Fruit fly (Drosophila melanogaster) whole organism, embryonic: ENCODE results near the gene CG3587.

Experiments
- Aef1 ChIP-seq: fragments of 200-800 bp; sonication (Bioruptor generic); IDR thresholded peaks from 3 replicates; pipeline ENCODE4 v1.3.6; 2022; ENCODE audit warnings: missing biosample characterization, missing genetic modification characterization
- B-H1 ChIP-seq: fragments of 200-800 bp; sonication (Bioruptor generic); IDR thresholded peaks from 3 replicates; pipeline ENCODE4 v1.3.6; 2022; ENCODE audit warnings: missing biosample characterization, missing genetic modification characterization
- Blimp-1 ChIP-seq: fragments of 200-800 bp; sonication (Bioruptor generic); optimal IDR thresholded peaks from 3 replicates; lab custom pipeline; 2018; ENCODE audit warnings: missing biosample characterization, missing genetic modification characterization, mild to moderate bottlenecking, moderate library complexity, missing genetic modification reagents
- Bteb2 ChIP-seq: fragments of 200-800 bp; sonication (Bioruptor generic); optimal IDR thresholded peaks from 2 replicates; lab custom pipeline; 2016; ENCODE audit warnings: missing biosample characterization, missing genetic modification characterization
- CG11456 ChIP-seq: fragments of 200-800 bp; sonication (Bioruptor generic); IDR thresholded peaks from 3 replicates; pipeline ENCODE4 v1.3.6; 2022; ENCODE audit warnings: missing biosample characterization, missing genetic modification characterization
- CG12071 ChIP-seq: fragments of 200-800 bp; sonication (Bioruptor generic); optimal IDR thresholded peaks from 3 replicates; lab custom pipeline; 2018; ENCODE audit warnings: missing biosample characterization, mild to moderate bottlenecking, missing genetic modification characterization
- CG13123 ChIP-seq: fragments of 200-800 bp; sonication (Bioruptor generic); optimal IDR thresholded peaks from 2 replicates; lab custom pipeline; 2016; ENCODE audit warnings: missing biosample characterization, missing genetic modification characterization
- CG14050 ChIP-seq: fragments of 200-800 bp; sonication (Bioruptor generic); IDR thresholded peaks from 3 replicates; pipeline ENCODE4 v1.3.6; 2022; ENCODE audit warnings: missing biosample characterization, missing genetic modification characterization
- CG16863 ChIP-seq: fragments of 200-800 bp; sonication (Bioruptor generic); optimal IDR thresholded peaks from 3 replicates; lab custom pipeline; 2016; ENCODE audit warnings: missing biosample characterization, missing genetic modification characterization
- CG17912 ChIP-seq: fragments of 200-800 bp; sonication (Bioruptor generic); optimal IDR thresholded peaks from 2 replicates; lab custom pipeline; 2018; ENCODE audit warnings: missing biosample characterization, mild to moderate bottlenecking, missing genetic modification characterization
- CG32767 ChIP-seq: fragments of 200-800 bp; sonication (Bioruptor generic); IDR thresholded peaks from 2 replicates; pipeline ENCODE4 v1.3.6; 2022; ENCODE audit warnings: missing biosample characterization, missing genetic modification characterization
- CG32772 ChIP-seq: fragments of 200-800 bp; sonication (Bioruptor generic); IDR thresholded peaks from 2 replicates; pipeline ENCODE4 v1.3.6; 2022; ENCODE audit warnings: missing biosample characterization, missing genetic modification characterization
- CG3847 ChIP-seq: fragments of 200-800 bp; sonication (Bioruptor generic); IDR thresholded peaks from 2 replicates; pipeline ENCODE4 v1.3.6; 2022; ENCODE audit warnings: missing biosample characterization, missing genetic modification characterization
- CG7556 ChIP-seq: fragments of 200-800 bp; sonication (Bioruptor generic); optimal IDR thresholded peaks from 2 replicates; lab custom pipeline; 2017; ENCODE audit warnings: missing biosample characterization, mild to moderate bottlenecking, missing genetic modification characterization
- CG7786 ChIP-seq: fragments of 200-800 bp; sonication (Bioruptor generic); optimal IDR thresholded peaks from 2 replicates; lab custom pipeline; 2016; ENCODE audit warnings: missing biosample characterization, missing genetic modification characterization
- CG7928 ChIP-seq: fragments of 200-800 bp; sonication (Bioruptor generic); optimal IDR thresholded peaks from 2 replicates; lab custom pipeline; 2017; ENCODE audit warnings: missing biosample characterization, mild to moderate bottlenecking, missing genetic modification characterization
- CG9797 ChIP-seq: fragments of 200-800 bp; sonication (Bioruptor generic); optimal IDR thresholded peaks from 3 replicates; lab custom pipeline; 2018; ENCODE audit warnings: missing biosample characterization, mild to moderate bottlenecking, missing genetic modification characterization
- D ChIP-seq, 2 experiments: fragments of 200-800 bp in 1 of 2; fragments of >200 bp in 1 of 2; sonication (Bioruptor generic) in 1 of 2; optimal IDR thresholded peaks; 2 replicates in 1 of 2; 3 replicates in 1 of 2; lab custom pipeline; 2017; ENCODE audit warnings: mild to moderate bottlenecking in 1 of 2, missing biosample characterization in 1 of 2, missing genetic modification characterization in 1 of 2, missing genetic modification reagents in 1 of 2
- Dip2 ChIP-seq: fragments of 200-800 bp; sonication (Bioruptor generic); IDR thresholded peaks from 2 replicates; pipeline ENCODE4 v1.3.6; 2022; ENCODE audit warnings: missing biosample characterization, missing genetic modification characterization
- E2f1 ChIP-seq: fragments of 200-800 bp; sonication (Bioruptor generic); IDR thresholded peaks from 2 replicates; pipeline ENCODE4 v1.3.6; 2022; ENCODE audit warnings: missing biosample characterization, missing genetic modification characterization
- NC2α ChIP-seq: fragments of 200-800 bp; sonication (Bioruptor generic); optimal IDR thresholded peaks from 2 replicates; lab custom pipeline; 2016; ENCODE audit warnings: missing biosample characterization, missing genetic modification characterization
- Xrp1 ChIP-seq: fragments of 200-800 bp; sonication (Bioruptor generic); IDR thresholded peaks from 2 replicates; pipeline ENCODE4 v1.3.6; 2022; ENCODE audit warnings: missing biosample characterization, missing genetic modification characterization
- al ChIP-seq: fragments of 200-800 bp; sonication (Bioruptor generic); IDR thresholded peaks from 2 replicates; pipeline ENCODE4 v1.3.6; 2022; ENCODE audit warnings: missing biosample characterization, missing genetic modification characterization
- chm ChIP-seq: fragments of 200-800 bp; sonication (Bioruptor generic); IDR thresholded peaks from 2 replicates; pipeline ENCODE4 v1.3.6; 2022; ENCODE audit warnings: missing biosample characterization, missing genetic modification characterization
- ci ChIP-seq: fragments of 200-800 bp; sonication (Bioruptor generic); IDR thresholded peaks from 3 replicates; pipeline ENCODE4 v1.3.6; 2022; ENCODE audit warnings: missing biosample characterization, missing genetic modification characterization
- crol ChIP-seq: fragments of 200-800 bp; sonication (Bioruptor generic); IDR thresholded peaks from 2 replicates; pipeline ENCODE4 v1.3.6; 2022; ENCODE audit warnings: missing biosample characterization, missing genetic modification characterization
- danr ChIP-seq: fragments of 200-800 bp; sonication (Bioruptor generic); IDR thresholded peaks from 2 replicates; pipeline ENCODE4 v1.3.6; 2022; ENCODE audit warnings: missing biosample characterization, missing genetic modification characterization
- dm ChIP-seq: fragments of 200-800 bp; sonication (Bioruptor generic); optimal IDR thresholded peaks from 3 replicates; lab custom pipeline; 2016; ENCODE audit warnings: missing biosample characterization, missing genetic modification characterization
- dpn ChIP-seq, 2 experiments: fragments of 200-800 bp; sonication (Bioruptor generic); optimal IDR thresholded peaks; 3 replicates each; lab custom pipeline; 2016; ENCODE audit warnings: missing biosample characterization in 2 of 2, missing genetic modification characterization in 2 of 2
- emc ChIP-seq: fragments of 200-800 bp; sonication (Bioruptor generic); optimal IDR thresholded peaks from 2 replicates; lab custom pipeline; 2016; ENCODE audit warnings: missing biosample characterization, missing genetic modification characterization
- en ChIP-seq: fragments of 200-800 bp; sonication (Bioruptor generic); optimal IDR thresholded peaks from 2 replicates; lab custom pipeline; 2016; ENCODE audit warnings: missing biosample characterization, missing genetic modification characterization
- ham ChIP-seq: fragments of 200-800 bp; sonication (Bioruptor generic); IDR thresholded peaks from 2 replicates; pipeline ENCODE4 v1.3.6; 2022; ENCODE audit warnings: missing biosample characterization, missing genetic modification characterization
- hbn ChIP-seq: fragments of 200-800 bp; sonication (Bioruptor generic); IDR thresholded peaks from 2 replicates; pipeline ENCODE4 v1.3.6; 2022; ENCODE audit warnings: missing biosample characterization, missing genetic modification characterization; ENCODE audit not compliant: partially characterized antibody
- jumu ChIP-seq: fragments of 200-800 bp; sonication (Bioruptor generic); optimal IDR thresholded peaks from 3 replicates; lab custom pipeline; 2016; ENCODE audit warnings: missing biosample characterization, missing genetic modification characterization
- maf-S ChIP-seq: fragments of 200-800 bp; sonication (Bioruptor generic); optimal IDR thresholded peaks from 2 replicates; lab custom pipeline; 2016; ENCODE audit warnings: missing biosample characterization, missing genetic modification characterization
- mam ChIP-seq: fragments of 200-800 bp; sonication (Bioruptor generic); optimal IDR thresholded peaks from 3 replicates; lab custom pipeline; 2016; ENCODE audit warnings: missing biosample characterization, missing genetic modification characterization
- mld ChIP-seq: fragments of 200-800 bp; sonication (Bioruptor generic); IDR thresholded peaks from 3 replicates; pipeline ENCODE4 v1.3.6; 2022; ENCODE audit warnings: missing biosample characterization, missing genetic modification characterization; ENCODE audit not compliant: partially characterized antibody
- pita ChIP-seq: fragments of 200-800 bp; sonication (Bioruptor generic); optimal IDR thresholded peaks from 2 replicates; lab custom pipeline; 2017; ENCODE audit warnings: missing biosample characterization, mild to moderate bottlenecking, missing genetic modification characterization
- prd ChIP-seq, 3 experiments: fragments of >200 bp in 2 of 3; fragments of 200-800 bp in 1 of 3; sonication (Bioruptor generic) in 1 of 3; optimal IDR thresholded peaks in 2 of 3; IDR thresholded peaks in 1 of 3; 2 replicates in 2 of 3; 3 replicates in 1 of 3; pipeline versions ENCODE4 v1.3.6 to Lab custom; 2017 to 2022; ENCODE audit warnings: missing biosample characterization in 1 of 3, missing genetic modification characterization in 1 of 3
- scrt ChIP-seq: fragments of 200-800 bp; sonication (Bioruptor generic); optimal IDR thresholded peaks from 2 replicates; lab custom pipeline; 2018; ENCODE audit warnings: missing biosample characterization, mild to moderate bottlenecking, missing genetic modification characterization, moderate library complexity
- sd ChIP-seq: fragments of 200-800 bp; sonication (Bioruptor generic); optimal IDR thresholded peaks from 3 replicates; lab custom pipeline; 2018; ENCODE audit warnings: missing biosample characterization, mild to moderate bottlenecking, missing genetic modification characterization, moderate library complexity
- shn ChIP-seq: fragments of 200-800 bp; sonication (Bioruptor generic); optimal IDR thresholded peaks from 3 replicates; lab custom pipeline; 2016; ENCODE audit warnings: missing biosample characterization, missing genetic modification characterization
- sob ChIP-seq: fragments of 200-800 bp; sonication (Bioruptor generic); IDR thresholded peaks from 2 replicates; pipeline ENCODE4 v1.3.6; 2022; ENCODE audit warnings: missing biosample characterization, missing genetic modification characterization
- sr ChIP-seq: fragments of 200-800 bp; sonication (Bioruptor generic); IDR thresholded peaks from 3 replicates; pipeline ENCODE4 v1.3.6; 2022; ENCODE audit warnings: missing biosample characterization, missing genetic modification characterization
- zen ChIP-seq: fragments of 200-800 bp; sonication (Bioruptor generic); optimal IDR thresholded peaks from 3 replicates; lab custom pipeline; 2018; ENCODE audit warnings: missing biosample characterization, mild to moderate bottlenecking, missing genetic modification characterization, moderate library complexity

Gene CG3587

DNA sequence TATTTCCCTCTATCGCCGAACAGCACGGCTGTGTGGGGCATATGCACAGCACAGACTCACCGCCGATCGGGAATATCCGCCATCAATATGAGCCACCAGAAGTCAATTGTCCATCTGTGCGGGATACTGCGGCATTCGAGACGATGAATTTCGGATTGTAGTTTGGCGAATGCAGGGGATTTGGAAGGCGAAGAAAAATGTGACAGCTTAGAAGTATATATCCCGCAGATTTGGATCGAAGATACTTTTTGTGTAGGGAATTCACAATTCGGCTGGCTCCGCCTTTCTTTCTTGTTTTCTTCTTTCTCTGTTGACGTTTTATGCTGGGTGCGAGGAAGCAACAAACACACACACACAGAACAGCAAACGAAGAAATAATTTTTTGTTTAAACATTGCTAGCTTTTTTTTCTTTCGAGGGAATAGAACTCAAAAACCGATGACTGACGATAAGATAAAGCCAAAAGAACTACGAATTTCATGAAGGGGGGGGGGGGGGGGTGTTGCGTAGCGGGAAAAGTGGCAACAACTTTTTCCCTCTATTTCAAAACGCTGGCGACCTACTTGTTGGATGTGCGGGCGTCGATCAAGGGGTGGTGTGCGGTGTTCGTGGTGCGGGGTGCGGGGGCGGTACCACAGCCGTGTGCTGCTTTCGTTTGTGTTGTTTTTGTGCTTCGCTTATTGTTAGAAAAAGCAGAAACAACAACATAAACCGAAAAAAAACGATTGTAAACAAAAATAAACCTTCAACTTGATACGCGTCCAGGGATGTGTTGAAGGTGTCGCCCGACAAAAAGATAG lies 44.3 kb downstream of the CG3587 start (continued):
- no peak for TF ChIP-seq prd (optimal IDR thresholded peaks at IDR 0.05; lab: Kevin White, UChicago)
- peak; percentile 88 for TF ChIP-seq prd (GFP tag; IDR thresholded peaks at IDR 0.05; lab: Robert Waterston, UW)
- TF ChIP-seq ham (GFP tag; lab: Robert Waterston, UW), result no peak
- 0 out of 2 replicates have a peak, but pooled peaks have one; percentile 9 for TF ChIP-seq Dip2 (GFP tag; lab: Robert Waterston, UW)
- TF ChIP-seq ci (GFP tag; lab: Robert Waterston, UW), result peak; percentile 78
- peak; percentile 68; the same call in 1 of the 2 replicates for TF ChIP-seq al (GFP tag; lab: Robert Waterston, UW)
- no peak for TF ChIP-seq en (GFP tag; lab: Kevin White, UChicago)
- no peak for TF ChIP-seq hbn (GFP tag; lab: Robert Waterston, UW)
- peak; percentile 32 for TF ChIP-seq emc (GFP tag; lab: Kevin White, UChicago)
- peak; percentile 74 for TF ChIP-seq CG32767
- peak; percentile 59 for TF ChIP-seq jumu (GFP tag; lab: Kevin White, UChicago)
- peak; percentile 0 for TF ChIP-seq CG9797 (GFP tag; lab: Kevin White, UChicago)
- TF ChIP-seq crol (GFP tag; lab: Robert Waterston, UW), result peak; percentile 95
- TF ChIP-seq CG7928, result no peak
- peak; percentile 56 for TF ChIP-seq CG14050 (GFP tag; lab: Robert Waterston, UW)
- peak; percentile 38 for TF ChIP-seq scrt
- peak; percentile 77 for TF ChIP-seq CG7556 (GFP tag; lab: Kevin White, UChicago)
- TF ChIP-seq sr (GFP tag; lab: Robert Waterston, UW), result peak; percentile 80
- peak; percentile 66 for TF ChIP-seq CG3847 (GFP tag; lab: Robert Waterston, UW)
- TF ChIP-seq mld (GFP tag; lab: Robert Waterston, UW), result no peak
- TF ChIP-seq sob (GFP tag; lab: Robert Waterston, UW), result peak; percentile 66
- peak; percentile 4 for TF ChIP-seq zen (tag; lab: Kevin White, UChicago)
- TF ChIP-seq E2f1 (GFP tag; lab: Robert Waterston, UW), result peak; percentile 69
- peak; percentile 60 for TF ChIP-seq dm (GFP tag; lab: Kevin White, UChicago)
- peak; percentile 5 for TF ChIP-seq Bteb2 (GFP tag; lab: Kevin White, UChicago)
- peak; percentile 86 for TF ChIP-seq shn
- peak; percentile 76 for TF ChIP-seq Blimp-1 (GFP tag; lab: Kevin White, UChicago)
- peak; percentile 57 for TF ChIP-seq NC2α
- TF ChIP-seq Xrp1 (GFP tag; lab: Robert Waterston, UW), result peak; percentile 63; the same call in 1 of the 2 replicates
- no peak for TF ChIP-seq D (optimal IDR thresholded peaks at IDR 0.05; lab: Kevin White, UChicago)
- TF ChIP-seq D (GFP tag; optimal IDR thresholded peaks at IDR 0.05; lab: Kevin White, UChicago), result peak; percentile 77
- TF ChIP-seq mam (GFP tag; lab: Kevin White, UChicago), result peak; percentile 38
- peak; percentile 82 for TF ChIP-seq CG7786
- TF ChIP-seq CG32772 (GFP tag; lab: Robert Waterston, UW), result peak; percentile 87
- no peak for TF ChIP-seq pita (GFP tag; lab: Kevin White, UChicago)
- TF ChIP-seq maf-S (GFP tag; lab: Kevin White, UChicago), result peak; percentile 39
- peak; percentile 77 for TF ChIP-seq danr (GFP tag; lab: Robert Waterston, UW)
- TF ChIP-seq CG11456 (GFP tag; lab: Robert Waterston, UW), result 0 out of 3 replicates have a peak, but pooled peaks have one; percentile 24
- no peak for TF ChIP-seq chm
- TF ChIP-seq Aef1 (GFP tag; lab: Robert Waterston, UW), result peak; percentile 71
- no peak for TF ChIP-seq CG17912 (GFP tag; lab: Kevin White, UChicago)
- peak; percentile 64 for TF ChIP-seq B-H1 (GFP tag; lab: Robert Waterston, UW)
- peak; percentile 57 for TF ChIP-seq CG12071 (GFP tag; lab: Kevin White, UChicago)
- TF ChIP-seq dpn (GFP tag; optimal IDR thresholded peaks at IDR 0.05; lab: Kevin White, UChicago), result peak; percentile 51 to 63
- no peak for TF ChIP-seq CG13123 (GFP tag; lab: Kevin White, UChicago)
- peak; percentile 48 for TF ChIP-seq sd (tag; lab: Kevin White, UChicago)
- peak; percentile 81 for TF ChIP-seq CG16863 (GFP tag; lab: Kevin White, UChicago)
